Fruit fly (Drosophila melanogaster): ENCODE results near the gene CG15021.

The CG15021 gene

DNA sequence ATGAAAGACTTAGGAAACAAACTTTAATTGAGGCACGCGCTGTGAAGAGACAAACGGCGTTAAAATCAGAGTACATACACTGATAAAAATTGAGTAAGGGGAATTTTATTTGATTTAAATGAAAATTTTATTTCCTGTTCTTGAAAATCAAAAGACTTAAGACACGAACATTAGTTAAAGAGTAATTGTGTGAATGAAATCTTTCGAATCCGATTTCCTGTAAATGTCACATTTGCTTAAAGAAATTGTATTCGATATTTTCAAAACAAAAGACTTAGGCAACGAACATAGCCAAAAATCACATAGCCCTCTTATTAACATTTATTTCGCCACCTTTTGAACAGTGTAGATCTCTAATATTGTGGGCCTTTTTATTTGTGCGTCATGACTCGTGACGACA is 9.3 kb downstream of the CG15021 start (continued):
- TF ChIP-seq hth (optimal IDR thresholded peaks at IDR 0.05) (no peak), grn (GFP tag; optimal IDR thresholded peaks at IDR 0.05) (no peak), gem (tag; optimal IDR thresholded peaks at IDR 0.05) (peak; percentile 41), CG7556 (GFP tag; optimal IDR thresholded peaks at IDR 0.05) (peak; percentile 14), CG10147 (GFP tag; optimal IDR thresholded peaks at IDR 0.05) (peak; percentile 57), cwo (GFP tag; optimal IDR thresholded peaks at IDR 0.05) (peak; percentile 48), CG6689 (GFP tag; IDR thresholded peaks at IDR 0.05) (peak; percentile 37; the same call in 1 of the 2 replicates), dmrt99B (tag; optimal IDR thresholded peaks at IDR 0.05) (peak; percentile 1), CG2678 (tag; optimal IDR thresholded peaks at IDR 0.05) (peak; percentile 46), CG31441 (GFP tag; IDR thresholded peaks at IDR 0.05) (0 out of 2 replicates have a peak, but pooled peaks have one; percentile 26), CG9932 (GFP tag; IDR thresholded peaks at IDR 0.05) (peak; percentile 19; the same call in 1 of the 2 replicates), bab2 (GFP tag; optimal IDR thresholded peaks at IDR 0.05) (peak; percentile 4), slbo (GFP tag; IDR thresholded peaks at IDR 0.05) (peak; percentile 28; the same call in 1 of the 2 replicates), CG16779 (GFP tag; IDR thresholded peaks at IDR 0.05) (no peak), Hsf (GFP tag; optimal IDR thresholded peaks at IDR 0.05) (no peak), bcd (GFP tag; optimal IDR thresholded peaks at IDR 0.05) (peak; percentile 24), CG9817 (tag; optimal IDR thresholded peaks at IDR 0.05) (peak; percentile 13), CG15514 (GFP tag; optimal IDR thresholded peaks at IDR 0.05) (no peak), CG8359 (GFP tag; optimal IDR thresholded peaks at IDR 0.05; ENCODE audit: borderline replicate concordance) (no peak), CG32532 (GFP tag; IDR thresholded peaks at IDR 0.05) (peak; percentile 78), Camta (GFP tag; optimal IDR thresholded peaks at IDR 0.05) (peak; percentile 8), CG6683 (GFP tag; optimal IDR thresholded peaks at IDR 0.05) (no peak), CG11504 (tag; optimal IDR thresholded peaks at IDR 0.05) (peak; percentile 44), CG31224 (GFP tag; IDR thresholded peaks at IDR 0.05) (peak; percentile 37; the same call in 1 of the 2 replicates), MBD-R2 (GFP tag; IDR thresholded peaks at IDR 0.05) (peak; percentile 33; the same call in 1 of the 2 replicates), Ets65A (GFP tag) (peak; percentile 10), lilli (GFP tag; optimal IDR thresholded peaks at IDR 0.05) (peak; percentile 21), CG17568 (GFP tag; optimal IDR thresholded peaks at IDR 0.05) (no peak), HmgD (GFP tag; optimal IDR thresholded peaks at IDR 0.05) (no peak), NC2β (GFP tag; optimal IDR thresholded peaks at IDR 0.05) (no peak), Ptx1 (GFP tag; IDR thresholded peaks at IDR 0.05) (peak; percentile 34; the same call in 1 of the 2 replicates), dysf (GFP tag; IDR thresholded peaks at IDR 0.05) (peak; percentile 66), CG7839 (tag; optimal IDR thresholded peaks at IDR 0.05) (peak; percentile 46), CG2120 (GFP tag; optimal IDR thresholded peaks at IDR 0.05) (peak; percentile 11), CG9609 (GFP tag; optimal IDR thresholded peaks at IDR 0.05) (no peak), CG9876 (GFP tag; optimal IDR thresholded peaks at IDR 0.05) (no peak), Hmr (GFP tag; optimal IDR thresholded peaks at IDR 0.05) (no peak), Med (GFP tag) (peak; percentile 23), Adf1 (GFP tag; IDR thresholded peaks at IDR 0.05) (no peak)

DNA sequence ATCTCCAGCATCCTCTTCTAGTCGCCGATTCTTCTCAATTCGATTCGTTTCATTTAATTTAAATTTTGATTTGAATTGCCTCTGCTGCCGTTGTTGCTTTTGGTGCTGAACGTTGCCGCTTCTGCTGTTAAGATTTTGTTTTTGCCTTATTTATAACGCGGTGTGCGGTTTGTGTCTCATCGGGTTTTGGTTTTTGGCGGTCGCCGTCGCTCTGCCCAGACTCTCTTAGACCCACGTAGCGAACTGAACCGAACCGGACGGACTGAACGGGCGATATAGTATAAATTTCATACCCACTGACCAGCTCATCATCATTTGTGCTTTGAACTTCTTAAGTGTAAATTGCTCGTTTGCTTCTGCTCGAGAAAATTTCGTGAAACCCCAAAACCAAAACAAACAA is 9.8 kb downstream of the CG15021 start, which contains the start of gene CG12607:
Gene CG12607 (plus strand): TSS at position 301 of the 400 bp plus-strand sequence.
- TF ChIP-seq CG13894 (tag; optimal IDR thresholded peaks at IDR 0.05), result peak; percentile 18
- TF ChIP-seq abd-A (tag; optimal IDR thresholded peaks at IDR 0.05), result peak; percentile 34
- no peak for TF ChIP-seq ssp (GFP tag; IDR thresholded peaks at IDR 0.05)
- no peak for TF ChIP-seq CG9876 (GFP tag; optimal IDR thresholded peaks at IDR 0.05)
- no peak for TF ChIP-seq NFAT (GFP tag; IDR thresholded peaks at IDR 0.05)
- TF ChIP-seq sima (GFP tag; optimal IDR thresholded peaks at IDR 0.05), result no peak
- no peak for TF ChIP-seq rib (GFP tag; IDR thresholded peaks at IDR 0.05)
- no peak for TF ChIP-seq pan (optimal IDR thresholded peaks at IDR 0.05)
- TF ChIP-seq pan (GFP tag; optimal IDR thresholded peaks at IDR 0.05 in 1 of 2, IDR thresholded peaks at IDR 0.05 in 1 of 2), result no peak
- no peak for TF ChIP-seq CG1603 (tag; optimal IDR thresholded peaks at IDR 0.05)
- no peak for TF ChIP-seq stc (GFP tag; IDR thresholded peaks at IDR 0.05)
- 0 out of 4 replicates have a peak, but pooled peaks have one; percentile 23 for TF ChIP-seq chinmo (GFP tag; IDR thresholded peaks at IDR 0.05; ENCODE audit: partially characterized antibody)
